Worm (Caenorhabditis elegans): Measurements from ENCODE around the gene Y67D2.2.

The Y67D2.2 gene

DNA sequence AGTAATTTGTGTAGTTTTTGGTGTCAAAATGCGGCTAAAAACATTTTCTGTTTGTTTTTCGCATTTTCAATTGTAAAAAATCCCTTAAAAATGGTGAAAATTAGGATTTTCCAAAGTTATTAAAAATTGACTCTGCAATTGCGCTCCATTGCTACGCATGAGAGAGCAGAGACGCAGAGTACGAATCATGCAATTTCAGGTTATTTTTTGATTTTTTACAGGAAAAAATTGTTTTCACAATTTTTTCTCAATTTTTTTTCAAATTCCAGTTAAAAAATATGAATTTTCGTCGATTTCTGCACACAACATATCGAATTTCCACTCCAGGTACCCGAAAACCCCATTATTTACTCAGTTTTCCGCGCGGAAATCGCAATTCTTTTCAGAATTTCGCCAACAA is 25.0 kb upstream of the Y67D2.2 start, which contains the start of gene mtg-1:
Gene mtg-1, plus strand, starts transcription at position 160 of the 400 bp plus-strand sequence.
- TF ChIP-seq F13H6.1 (tag; optimal IDR thresholded peaks at IDR 0.05) (no peak), unc-55 (GFP tag; optimal IDR thresholded peaks at IDR 0.05) (peak; percentile 16)

DNA sequence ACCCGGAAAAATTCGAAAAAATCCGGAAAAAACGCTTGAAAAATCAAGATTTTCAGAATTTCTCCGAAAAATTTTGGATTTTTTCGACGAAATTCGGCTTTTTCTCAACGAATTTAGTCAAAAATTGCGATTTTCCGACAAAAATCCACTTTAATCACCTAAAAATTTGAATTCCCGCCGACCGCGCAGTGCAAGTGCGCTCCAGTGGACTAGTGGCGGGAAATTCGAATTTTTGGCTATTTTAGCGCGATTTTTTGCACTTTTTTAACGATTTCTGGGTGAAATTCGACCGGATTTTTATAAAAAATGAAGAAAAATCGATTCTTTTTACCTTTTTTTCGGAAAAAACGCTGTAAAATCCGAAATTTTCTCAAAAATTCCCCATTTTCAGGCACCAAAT is 24.2 kb upstream of the Y67D2.2 start:
- no peak for TF ChIP-seq ceh-18 (tag; optimal IDR thresholded peaks at IDR 0.05)
- TF ChIP-seq F13H6.1 (tag; optimal IDR thresholded peaks at IDR 0.05) = no peak
- no peak for TF ChIP-seq sox-2 (GFP tag; IDR thresholded peaks at IDR 0.05)
- no peak for TF ChIP-seq ceh-19 (GFP tag; optimal IDR thresholded peaks at IDR 0.05)
- no peak for TF ChIP-seq odd-2 (tag; optimal IDR thresholded peaks at IDR 0.05)
- no peak for TF ChIP-seq pha-2 (tag; optimal IDR thresholded peaks at IDR 0.05)
- TF ChIP-seq ceh-31 (tag; optimal IDR thresholded peaks at IDR 0.05) = no peak
- TF ChIP-seq ceh-9 (tag; optimal IDR thresholded peaks at IDR 0.05) = no peak
- no peak for TF ChIP-seq ceh-24 (tag; optimal IDR thresholded peaks at IDR 0.05)

DNA sequence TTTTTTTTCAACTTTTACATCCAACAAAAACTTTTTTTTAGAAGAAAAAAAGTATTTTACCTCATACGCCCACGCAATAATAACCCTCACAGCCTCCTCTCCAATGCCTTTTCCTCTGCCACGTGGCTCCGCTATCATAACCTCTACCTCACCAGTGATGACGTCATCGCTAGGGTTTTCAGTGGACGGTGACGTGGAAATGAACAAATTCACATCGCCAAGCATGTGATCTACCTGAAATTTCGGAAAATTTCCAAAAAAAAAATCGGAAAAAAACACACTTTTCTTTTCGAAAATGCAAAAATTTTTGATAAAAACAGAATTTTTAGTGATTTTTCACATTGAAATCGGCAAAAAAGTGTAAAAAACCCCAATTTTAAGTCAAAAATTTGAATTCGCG is 19.2 kb upstream of the Y67D2.2 start:
- TF ChIP-seq ceh-14 (tag; optimal IDR thresholded peaks at IDR 0.05) = no peak
- no peak for TF ChIP-seq ceh-9 (tag; optimal IDR thresholded peaks at IDR 0.05)
- TF ChIP-seq ceh-34 (tag; optimal IDR thresholded peaks at IDR 0.05) = no peak
- TF ChIP-seq sox-4 (tag; optimal IDR thresholded peaks at IDR 0.05) = no peak
- no peak for TF ChIP-seq ttx-3 (tag; optimal IDR thresholded peaks at IDR 0.05)
- no peak for TF ChIP-seq ceh-31 (tag; optimal IDR thresholded peaks at IDR 0.05)
- no peak for TF ChIP-seq unc-42 (tag; optimal IDR thresholded peaks at IDR 0.05)
- TF ChIP-seq pha-4 (tag; optimal IDR thresholded peaks at IDR 0.05) = no peak
- no peak for TF ChIP-seq hlh-30 (tag; optimal IDR thresholded peaks at IDR 0.05; ENCODE audit: insufficient read depth)
- no peak for TF ChIP-seq F13H6.1 (tag; optimal IDR thresholded peaks at IDR 0.05)
- no peak for TF ChIP-seq fkh-6 (tag; optimal IDR thresholded peaks at IDR 0.05)
- no peak for TF ChIP-seq nhr-11 (tag; optimal IDR thresholded peaks at IDR 0.05)
- TF ChIP-seq unc-3 (GFP tag; conservative IDR thresholded peaks at IDR 0.05) = no peak
- no peak for TF ChIP-seq unc-3 (tag; optimal IDR thresholded peaks at IDR 0.05)
- no peak for TF ChIP-seq sox-2 (GFP tag; IDR thresholded peaks at IDR 0.05)
- TF ChIP-seq npax-4 (tag; optimal IDR thresholded peaks at IDR 0.05) = no peak
- TF ChIP-seq gmeb-2 (tag; optimal IDR thresholded peaks at IDR 0.05) = no peak

DNA sequence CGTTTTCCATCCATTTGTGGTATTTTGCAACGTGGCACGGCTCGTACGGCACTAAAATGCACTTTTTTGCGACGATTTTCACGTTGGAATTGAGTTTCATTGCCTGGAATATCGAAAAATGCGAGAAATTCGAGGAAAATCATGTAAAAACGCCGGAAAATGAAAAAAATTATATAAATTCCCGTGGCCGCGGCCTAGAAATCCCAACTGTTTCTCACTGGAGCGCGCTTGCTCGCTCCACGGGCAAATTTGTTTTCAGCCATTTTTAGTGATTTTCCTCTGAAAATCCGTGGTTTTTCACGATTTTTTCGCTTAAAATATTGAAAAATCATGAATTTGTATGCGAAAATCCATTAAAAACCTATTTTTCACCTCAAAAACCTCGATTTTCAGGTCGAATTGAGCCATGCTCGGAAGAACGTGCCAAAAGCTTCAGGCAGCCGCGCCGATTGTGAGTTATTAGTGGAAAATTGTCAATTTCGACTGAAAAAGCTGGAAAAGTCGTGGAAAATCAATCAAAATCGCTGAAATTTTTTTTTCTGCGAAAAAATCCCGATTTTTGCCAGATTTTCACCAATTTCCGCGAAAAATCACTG is 18.4 kb upstream of the Y67D2.2 start, which contains the start of the genes Y67D2.5 and cisd-3.2:
Gene Y67D2.5, minus strand, starts transcription at position 145 of the 596 bp plus-strand sequence.
Gene cisd-3.2, plus strand, starts transcription at position 394 of the 596 bp plus-strand sequence.
- no peak for TF ChIP-seq gmeb-2 (tag; optimal IDR thresholded peaks at IDR 0.05)
- TF ChIP-seq pax-1 (tag; optimal IDR thresholded peaks at IDR 0.05) = no peak
- no peak for TF ChIP-seq ttx-3 (tag; optimal IDR thresholded peaks at IDR 0.05)
- peak; percentile 66 for TF ChIP-seq tbx-2 (tag; optimal IDR thresholded peaks at IDR 0.05)
- no peak for TF ChIP-seq sdc-2 (tag; optimal IDR thresholded peaks at IDR 0.05)
- TF ChIP-seq elt-2 (tag; optimal IDR thresholded peaks at IDR 0.05) = peak; percentile 33
- no peak for TF ChIP-seq npax-4 (tag; optimal IDR thresholded peaks at IDR 0.05)
- no peak for TF ChIP-seq unc-42 (tag; optimal IDR thresholded peaks at IDR 0.05)
- no peak for TF ChIP-seq fkh-10 (GFP tag; optimal IDR thresholded peaks at IDR 0.05)
- TF ChIP-seq T23F11.4 (GFP tag; optimal IDR thresholded peaks at IDR 0.05) = no peak
- no peak for TF ChIP-seq fkh-6 (tag; optimal IDR thresholded peaks at IDR 0.05)
- TF ChIP-seq ceh-30 (tag; optimal IDR thresholded peaks at IDR 0.05) = no peak
- TF ChIP-seq lim-6 (tag; optimal IDR thresholded peaks at IDR 0.05) = no peak
- TF ChIP-seq unc-55 (GFP tag; optimal IDR thresholded peaks at IDR 0.05) = no peak
- no peak for TF ChIP-seq mec-3 (tag; optimal IDR thresholded peaks at IDR 0.05; ENCODE audit: borderline replicate concordance)
- TF ChIP-seq pha-4 (tag; optimal IDR thresholded peaks at IDR 0.05) = no peak
- no peak for TF ChIP-seq ceh-6 (GFP tag; optimal IDR thresholded peaks at IDR 0.05)
- no peak for TF ChIP-seq nfya-1 (tag; optimal IDR thresholded peaks at IDR 0.05)
- no peak for TF ChIP-seq syd-9 (tag; optimal IDR thresholded peaks at IDR 0.05)
- TF ChIP-seq unc-3 (GFP tag; conservative IDR thresholded peaks at IDR 0.05) = no peak
- TF ChIP-seq unc-3 (tag; optimal IDR thresholded peaks at IDR 0.05) = no peak
- no peak for TF ChIP-seq pat-9 (tag; optimal IDR thresholded peaks at IDR 0.05)
- TF ChIP-seq che-1 (tag; optimal IDR thresholded peaks at IDR 0.05) = no peak
- peak; percentile 16 for TF ChIP-seq fax-1 (tag; optimal IDR thresholded peaks at IDR 0.05)
- TF ChIP-seq pqm-1 (tag; optimal IDR thresholded peaks at IDR 0.05) = no peak
- no peak for TF ChIP-seq pros-1 (tag; optimal IDR thresholded peaks at IDR 0.05)
- no peak for TF ChIP-seq hlh-30 (tag; optimal IDR thresholded peaks at IDR 0.05; ENCODE audit: insufficient read depth)
- no peak for TF ChIP-seq hlh-8 (tag; optimal IDR thresholded peaks at IDR 0.05)
- no peak for TF ChIP-seq unc-86 (tag; optimal IDR thresholded peaks at IDR 0.05)
- no peak for TF ChIP-seq dve-1 (tag; optimal IDR thresholded peaks at IDR 0.05)
- TF ChIP-seq ceh-18 (tag; optimal IDR thresholded peaks at IDR 0.05) = no peak
- TF ChIP-seq ceh-48 (tag; optimal IDR thresholded peaks at IDR 0.05) = no peak
- peak; percentile 4 for TF ChIP-seq ahr-1 (tag; optimal IDR thresholded peaks at IDR 0.05)
